Fruit fly (Drosophila melanogaster): Measurements from ENCODE around the gene Dh44.

DNA sequence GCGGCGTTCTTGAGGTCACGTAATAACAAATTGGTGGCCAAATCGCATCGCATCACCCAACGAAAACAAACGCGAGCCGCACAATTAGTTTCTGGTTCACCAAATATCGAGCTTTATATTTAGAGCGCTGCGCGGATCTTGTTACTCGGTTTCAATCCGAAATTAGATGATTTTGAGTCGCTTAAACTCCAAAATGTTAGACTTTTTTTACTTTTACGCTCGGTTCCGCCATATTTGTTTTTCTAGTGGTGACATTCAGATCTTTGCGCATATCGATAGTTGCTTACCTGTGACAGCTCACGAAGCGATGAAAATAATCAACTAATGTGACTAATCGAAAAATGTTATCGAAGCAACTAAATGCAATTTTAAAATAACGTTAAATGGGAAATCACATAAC lies 621 bp upstream of the Dh44 start, which contains the start of gene Scm:
- no peak for TF ChIP-seq Sox102F (GFP tag; optimal IDR thresholded peaks at IDR 0.05)
- TF ChIP-seq CG8319 (GFP tag; optimal IDR thresholded peaks at IDR 0.05) = no peak
- TF ChIP-seq svp (GFP tag) = no peak
